Fruit fly (Drosophila melanogaster) whole organism: ENCODE data around the gene opa.

Experiments
- CG8478 ChIP-seq: fragments of >200 bp; optimal IDR thresholded peaks from 2 replicates; lab custom pipeline; 2018; ENCODE audit warnings: inconsistent platforms
- Dll ChIP-seq: fragments of >200 bp; optimal IDR thresholded peaks from 2 replicates; lab custom pipeline; 2017
- EcR ChIP-seq, 2 experiments: fragments of >200 bp; optimal IDR thresholded peaks; 2 replicates each; lab custom pipeline; 2017; ENCODE audit warnings: missing biosample characterization in 2 of 2, missing genetic modification characterization in 2 of 2, missing genetic modification reagents in 2 of 2
- pan ChIP-seq: fragments of >200 bp; optimal IDR thresholded peaks from 2 replicates; lab custom pipeline; 2017
- psq ChIP-seq: fragments of >200 bp; optimal IDR thresholded peaks from 2 replicates; lab custom pipeline; 2017
- usp ChIP-seq: fragments of >200 bp; optimal IDR thresholded peaks from 2 replicates; lab custom pipeline; 2017; ENCODE audit warnings: missing biosample characterization, missing genetic modification characterization, mixed read lengths

DNA sequence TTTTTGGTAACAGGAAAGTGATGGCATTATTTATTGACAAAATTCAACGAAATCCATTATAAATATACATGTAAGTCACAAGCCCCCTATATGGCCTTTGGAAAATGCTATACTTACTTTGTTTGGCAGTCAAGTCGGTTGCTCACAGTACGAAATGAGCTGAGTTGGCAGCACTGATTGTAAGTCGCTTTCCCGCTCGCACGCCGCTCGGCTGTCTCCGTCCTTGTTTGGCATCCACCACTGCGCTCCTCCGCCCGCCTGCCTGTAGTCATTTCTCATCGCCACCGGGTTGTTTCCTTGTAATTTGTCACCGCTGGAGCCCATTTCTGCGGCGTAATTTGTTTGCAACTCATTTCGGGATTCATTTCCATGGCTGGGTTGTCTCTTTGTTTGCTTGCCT is 19.0 kb upstream of the opa start:
- TF ChIP-seq EcR (GFP tag; optimal IDR thresholded peaks at IDR 0.05; lab: Kevin White, UChicago) (no peak), psq (lab: Kevin White, UChicago) (no peak), CG8478 (lab: Kevin White, UChicago) (no peak), Dll (no peak), pan (no peak), usp (GFP tag; lab: Kevin White, UChicago) (no peak)
